Worm (Caenorhabditis elegans): Measurements from ENCODE around the gene slc-9B.2.
A peak's percentile ranks its signal among the peaks of the same experiment; 100 is the strongest.

The slc-9B.2 gene

ce11 chrV:16333412-16333811 is 5.4 kb upstream of the slc-9B.2 start, which contains the start of gene srh-167:
srh-167 (plus strand) TSS chrV:16333712.
- no peak for TF ChIP-seq hlh-15 (tag; optimal IDR thresholded peaks at IDR 0.05)
- TF ChIP-seq ceh-24 (tag; optimal IDR thresholded peaks at IDR 0.05), result no peak
- TF ChIP-seq fkh-6 (tag; optimal IDR thresholded peaks at IDR 0.05), result no peak
- no peak for TF ChIP-seq ahr-1 (tag; optimal IDR thresholded peaks at IDR 0.05)
- no peak for TF ChIP-seq eyg-1 (tag; optimal IDR thresholded peaks at IDR 0.05)
- no peak for TF ChIP-seq pqm-1 (tag; optimal IDR thresholded peaks at IDR 0.05)
- TF ChIP-seq hlh-30 (tag; optimal IDR thresholded peaks at IDR 0.05; ENCODE audit: insufficient read depth), result no peak
- TF ChIP-seq ttx-3 (tag; optimal IDR thresholded peaks at IDR 0.05), result no peak
- TF ChIP-seq ceh-48 (tag; optimal IDR thresholded peaks at IDR 0.05), result no peak
- TF ChIP-seq ceh-31 (tag; optimal IDR thresholded peaks at IDR 0.05), result no peak
- TF ChIP-seq nhr-11 (tag; optimal IDR thresholded peaks at IDR 0.05), result no peak
- TF ChIP-seq madf-2 (tag; optimal IDR thresholded peaks at IDR 0.05), result no peak

- TF ChIP-seq eyg-1 (tag; optimal IDR thresholded peaks at IDR 0.05) (no peak), K09A11.1 (tag; optimal IDR thresholded peaks at IDR 0.05; ENCODE audit: insufficient read depth) (no peak), unc-3 (GFP tag; conservative IDR thresholded peaks at IDR 0.05) (no peak), unc-3 (tag; optimal IDR thresholded peaks at IDR 0.05) (no peak), ref-2 (tag; optimal IDR thresholded peaks at IDR 0.05) (no peak)
Observed at ce11 chrV:16336326-16336725, 2.5 kb upstream of the slc-9B.2 start, which contains the start of gene srw-87. srw-87 (plus strand) TSS chrV:16336626.

ce11 chrV:16342258-16342618 is 3.4 kb downstream of the slc-9B.2 start, which contains the start of gene nhr-193:
nhr-193 (plus strand) TSS chrV:16342308.
- TF ChIP-seq elt-2 (tag; optimal IDR thresholded peaks at IDR 0.05) (peak; percentile 22), C08G9.2 (tag; optimal IDR thresholded peaks at IDR 0.05) (no peak)

ce11 chrV:16346406-16347108 is 7.7 kb downstream of the slc-9B.2 start, which contains the start of the genes W08G11.5 and W08G11.1:
W08G11.5 (minus strand) TSS chrV:16346506.
W08G11.1 (plus strand) TSS chrV:16347058.
- no peak for TF ChIP-seq pqm-1 (tag; optimal IDR thresholded peaks at IDR 0.05)
- no peak for TF ChIP-seq gmeb-2 (tag; optimal IDR thresholded peaks at IDR 0.05)
- no peak for TF ChIP-seq lim-6 (tag; optimal IDR thresholded peaks at IDR 0.05)
- no peak for TF ChIP-seq unc-3 (GFP tag; conservative IDR thresholded peaks at IDR 0.05)
- no peak for TF ChIP-seq unc-3 (tag; optimal IDR thresholded peaks at IDR 0.05)
- no peak for TF ChIP-seq hlh-30 (tag; optimal IDR thresholded peaks at IDR 0.05; ENCODE audit: insufficient read depth)
- no peak for TF ChIP-seq nhr-232 (tag; optimal IDR thresholded peaks at IDR 0.05)
- no peak for TF ChIP-seq ama-1 (optimal IDR thresholded peaks at IDR 0.05)
- TF ChIP-seq pha-4 (tag; optimal IDR thresholded peaks at IDR 0.05), result no peak
- TF ChIP-seq K02D7.2 (tag; optimal IDR thresholded peaks at IDR 0.05), result no peak
- TF ChIP-seq elt-2 (tag; optimal IDR thresholded peaks at IDR 0.05), result no peak
- no peak for TF ChIP-seq dve-1 (tag; optimal IDR thresholded peaks at IDR 0.05)
- no peak for TF ChIP-seq sdc-2 (tag; optimal IDR thresholded peaks at IDR 0.05)
- TF ChIP-seq elt-4 (tag; optimal IDR thresholded peaks at IDR 0.05), result no peak
- TF ChIP-seq nfya-1 (tag; optimal IDR thresholded peaks at IDR 0.05), result no peak
- no peak for TF ChIP-seq F13H6.1 (tag; optimal IDR thresholded peaks at IDR 0.05)
- no peak for TF ChIP-seq unc-86 (tag; optimal IDR thresholded peaks at IDR 0.05)
- no peak for TF ChIP-seq che-1 (tag; optimal IDR thresholded peaks at IDR 0.05)
- TF ChIP-seq ceh-18 (tag; optimal IDR thresholded peaks at IDR 0.05), result no peak

- TF ChIP-seq mec-3 (tag; optimal IDR thresholded peaks at IDR 0.05; ENCODE audit: borderline replicate concordance) (no peak), fkh-10 (GFP tag; optimal IDR thresholded peaks at IDR 0.05) (no peak), sox-4 (tag; optimal IDR thresholded peaks at IDR 0.05) (no peak), ceh-24 (tag; optimal IDR thresholded peaks at IDR 0.05) (no peak), tbx-7 (tag; optimal IDR thresholded peaks at IDR 0.05) (no peak)
Observed at ce11 chrV:16350061-16350460, 11.2 kb downstream of the slc-9B.2 start.
